Fruit fly (Drosophila melanogaster) whole organism, pupa: ENCODE data around the gene daed.

Experiments used
- CG12605 ChIP-seq: fragments of 200-800 bp; sonication (Bioruptor generic); IDR thresholded peaks from 2 replicates; pipeline ENCODE4 v1.3.6; 2022; ENCODE audit warnings: missing biosample characterization, missing genetic modification characterization
- CG4496 ChIP-seq: fragments of 200-800 bp; sonication (Bioruptor generic); IDR thresholded peaks from 3 replicates; pipeline ENCODE4 v1.3.6; 2022; ENCODE audit warnings: missing biosample characterization, missing genetic modification characterization
- EcR ChIP-seq: fragments of 200-800 bp; sonication (Bioruptor generic); optimal IDR thresholded peaks from 3 replicates; lab custom pipeline; 2019; ENCODE audit warnings: missing biosample characterization, missing genetic modification characterization, mild to moderate bottlenecking, moderate library complexity, missing genetic modification reagents
- Snoo ChIP-seq: fragments of 200-800 bp; sonication (Bioruptor generic); optimal IDR thresholded peaks from 3 replicates; lab custom pipeline; 2017; ENCODE audit warnings: missing biosample characterization, mild to moderate bottlenecking, missing genetic modification characterization, inconsistent platforms
- gl ChIP-seq: fragments of 200-800 bp; sonication (Bioruptor generic); optimal IDR thresholded peaks from 2 replicates; lab custom pipeline; 2018; ENCODE audit warnings: missing biosample characterization, mild to moderate bottlenecking, missing genetic modification characterization
- rn ChIP-seq: fragments of 200-800 bp; sonication (Bioruptor generic); IDR thresholded peaks from 2 replicates; pipeline ENCODE4 v1.3.6; 2022; ENCODE audit warnings: missing biosample characterization, missing genetic modification characterization

- TF ChIP-seq CG12605 (GFP tag; lab: Robert Waterston, UW) (0 out of 2 replicates have a peak, but pooled peaks have one; percentile 24), EcR (peak; percentile 14), gl (tag; lab: Kevin White, UChicago) (peak; percentile 29), Snoo (tag; lab: Kevin White, UChicago) (peak; percentile 18), CG4496 (peak; percentile 53; the same call in 2 of the 3 replicates), rn (GFP tag; lab: Robert Waterston, UW) (no peak)
Measured at dm6 chr2L:2217067-2217684, 1.1 kb upstream of the daed start, which contains the start of the genes CG15386, CG42371 and mio.
